Worm (Caenorhabditis elegans) whole organism, L4 larva: Measurements from ENCODE around the gene sru-15.

ENCODE experiments used
- D1046.2 ChIP-seq: fragments of 200-800 bp; sonication (Bioruptor generic); IDR thresholded peaks from 2 replicates; pipeline ENCODE4 v1.3.6; 2022; ENCODE audit warnings: missing genetic modification characterization, missing compliant biosample characterization
- F37D6.2 ChIP-seq: sonication (generic microtip); optimal IDR thresholded peaks from 2 replicates; lab custom pipeline; 2016; ENCODE audit warnings: mild to moderate bottlenecking, missing genetic modification characterization, missing compliant biosample characterization
- T26A8.4 ChIP-seq: fragments of 200-800 bp; sonication (Bioruptor generic); IDR thresholded peaks from 2 replicates; pipeline ENCODE4 v1.3.6; 2022; ENCODE audit warnings: missing genetic modification characterization, missing compliant biosample characterization
- Y75B8A.6 ChIP-seq: fragments of 200-800 bp; sonication (Bioruptor generic); IDR thresholded peaks from 2 replicates; pipeline ENCODE4 v1.3.6; 2022; ENCODE audit warnings: missing genetic modification reagents, missing genetic modification characterization, missing compliant biosample characterization
- aha-1 ChIP-seq: fragments of 150-350 bp; peaks from one replicate; lab custom pipeline; 2014; ENCODE audit warnings: missing biosample characterization, missing genetic modification characterization
- attf-4 ChIP-seq: sonication (generic microtip); optimal IDR thresholded peaks from 3 replicates; lab custom pipeline; 2017; ENCODE audit warnings: missing biosample characterization, missing genetic modification characterization
- ceh-20 ChIP-seq: fragments of 200-800 bp; sonication (Bioruptor generic); IDR thresholded peaks from 2 replicates; pipeline ENCODE4 v1.3.6; 2022; ENCODE audit warnings: missing genetic modification reagents, missing genetic modification characterization, missing compliant biosample characterization
- ceh-28 ChIP-seq: fragments of 150-350 bp; optimal IDR thresholded peaks from 2 replicates; lab custom pipeline; 2014; ENCODE audit warnings: missing biosample characterization, missing genetic modification reagents, missing genetic modification characterization
- ceh-32 ChIP-seq: sonication (generic microtip); optimal IDR thresholded peaks from 2 replicates; lab custom pipeline; 2016; ENCODE audit warnings: mild to moderate bottlenecking, missing genetic modification characterization, missing compliant biosample characterization; ENCODE audit not compliant: poor library complexity
- ceh-62 ChIP-seq: sonication (generic microtip); optimal IDR thresholded peaks from 2 replicates; lab custom pipeline; 2017; ENCODE audit warnings: missing biosample characterization, missing genetic modification characterization
- ces-1 ChIP-seq: fragments of 150-350 bp; sonication (generic microtip); optimal IDR thresholded peaks from 4 replicates; lab custom pipeline; 2014; ENCODE audit warnings: missing biosample characterization, missing genetic modification reagents, missing genetic modification characterization
- cey-2 ChIP-seq: sonication (generic microtip); optimal IDR thresholded peaks from 3 replicates; lab custom pipeline; 2017; ENCODE audit warnings: missing genetic modification characterization, mild to moderate bottlenecking, missing compliant biosample characterization, antibody characterized with exemption, borderline replicate concordance; ENCODE audit not compliant: insufficient read depth
- daf-16 ChIP-seq, 3 experiments: sonication (generic microtip); optimal IDR thresholded peaks; 2 replicates each; lab custom pipeline; 2016 to 2017; ENCODE audit warnings: missing genetic modification characterization in 3 of 3, missing genetic modification reagents in 3 of 3, mild to moderate bottlenecking in 2 of 3, missing compliant biosample characterization in 2 of 3, missing biosample characterization in 1 of 3, moderate library complexity in 1 of 3
- daf-19 ChIP-seq: fragments of 200-800 bp; sonication (Bioruptor generic); conservative IDR thresholded peaks from 2 replicates; pipeline ENCODE4 v1.3.6; 2022; ENCODE audit warnings: missing genetic modification characterization, missing compliant biosample characterization
- dmd-6 ChIP-seq: fragments of 200-800 bp; sonication (Bioruptor generic); IDR thresholded peaks from 2 replicates; pipeline ENCODE4 v1.3.6; 2022; ENCODE audit warnings: missing genetic modification reagents, missing genetic modification characterization, missing compliant biosample characterization
- duxl-1 ChIP-seq: sonication (generic microtip); optimal IDR thresholded peaks from 2 replicates; lab custom pipeline; 2016; ENCODE audit warnings: mild to moderate bottlenecking, missing genetic modification characterization, moderate library complexity, missing compliant biosample characterization; ENCODE audit not compliant: poor library complexity
- dve-1 ChIP-seq: sonication (generic microtip); optimal IDR thresholded peaks from 2 replicates; lab custom pipeline; 2017; ENCODE audit warnings: antibody characterized with exemption, mild to moderate bottlenecking, missing genetic modification characterization, missing compliant biosample characterization; ENCODE audit not compliant: insufficient read depth
- gei-8 ChIP-seq: fragments of 200-800 bp; sonication (Bioruptor generic); optimal IDR thresholded peaks from 2 replicates; lab custom pipeline; 2018; ENCODE audit warnings: mild to moderate bottlenecking, missing genetic modification characterization, missing compliant biosample characterization
- lin-38 ChIP-seq: fragments of 200-800 bp; sonication (Bioruptor generic); IDR thresholded peaks from 2 replicates; pipeline ENCODE4 v1.3.6; 2022; ENCODE audit warnings: missing genetic modification reagents, missing genetic modification characterization, missing compliant biosample characterization
- madf-9 ChIP-seq: fragments of 200-800 bp; sonication (Bioruptor generic); conservative IDR thresholded peaks from 2 replicates; pipeline ENCODE4 v1.3.6; 2022; ENCODE audit warnings: missing genetic modification reagents, missing genetic modification characterization, missing compliant biosample characterization
- mdl-1 ChIP-seq, 2 experiments: fragments of 150-350 bp in 1 of 2; sonication (generic microtip) in 1 of 2; optimal IDR thresholded peaks; 2 replicates each; lab custom pipeline; 2014 to 2017; ENCODE audit warnings: missing biosample characterization in 2 of 2, missing genetic modification characterization in 2 of 2
- mdt-29 ChIP-seq: fragments of 200-800 bp; sonication (Bioruptor generic); IDR thresholded peaks from 2 replicates; pipeline ENCODE4 v1.3.6; 2022; ENCODE audit warnings: missing genetic modification reagents, missing genetic modification characterization, missing compliant biosample characterization
- nhr-25 ChIP-seq: sonication (generic microtip); optimal IDR thresholded peaks from 2 replicates; lab custom pipeline; 2017; ENCODE audit warnings: missing genetic modification characterization, mild to moderate bottlenecking, missing compliant biosample characterization, antibody characterized with exemption, moderate library complexity, borderline replicate concordance; ENCODE audit not compliant: insufficient read depth
- nhr-28 ChIP-seq: fragments of 150-350 bp; optimal IDR thresholded peaks from 2 replicates; lab custom pipeline; 2014; ENCODE audit warnings: missing biosample characterization, missing genetic modification characterization
- nhr-41 ChIP-seq: fragments of 200-800 bp; sonication (Bioruptor generic); IDR thresholded peaks from 2 replicates; pipeline ENCODE4 v1.3.6; 2022; ENCODE audit warnings: missing genetic modification reagents, missing genetic modification characterization, missing compliant biosample characterization
- nhr-77 ChIP-seq: fragments of 150-350 bp; optimal IDR thresholded peaks from 2 replicates; lab custom pipeline; 2014; ENCODE audit warnings: missing biosample characterization, missing genetic modification characterization
- pqm-1 ChIP-seq: sonication (generic microtip); optimal IDR thresholded peaks from 2 replicates; lab custom pipeline; 2017; ENCODE audit warnings: missing biosample characterization, missing genetic modification characterization
- sdz-12 ChIP-seq: fragments of 200-800 bp; sonication (Bioruptor generic); optimal IDR thresholded peaks from 2 replicates; lab custom pipeline; 2018; ENCODE audit warnings: mild to moderate bottlenecking, missing genetic modification characterization, missing compliant biosample characterization
- spr-1 ChIP-seq: sonication (generic microtip); optimal IDR thresholded peaks from 2 replicates; lab custom pipeline; 2016; ENCODE audit warnings: mild to moderate bottlenecking, missing genetic modification characterization, missing compliant biosample characterization
- unc-130 ChIP-seq: sonication (generic microtip); optimal IDR thresholded peaks from 2 replicates; lab custom pipeline; 2016; ENCODE audit warnings: missing genetic modification reagents, missing genetic modification characterization, missing compliant biosample characterization
- unc-39 ChIP-seq: sonication (generic microtip); optimal IDR thresholded peaks from 2 replicates; lab custom pipeline; 2017; ENCODE audit warnings: missing biosample characterization, missing genetic modification characterization
- unc-62 ChIP-seq, 3 experiments: fragments of 150-350 bp in 1 of 3; sonication (generic microtip); optimal IDR thresholded peaks in 2 of 3; peaks in 1 of 3; 1 replicate in 1 of 3; 2 replicates in 2 of 3; lab custom pipeline; 2014 to 2017; ENCODE audit warnings: missing biosample characterization in 3 of 3, missing genetic modification characterization in 3 of 3, missing genetic modification reagents in 3 of 3, missing genotype in 1 of 3
- vab-7 ChIP-seq: fragments of 200-800 bp; sonication (Bioruptor generic); IDR thresholded peaks from 2 replicates; pipeline ENCODE4 v1.3.6; 2022; ENCODE audit warnings: missing genetic modification reagents, missing genetic modification characterization, missing compliant biosample characterization
- zfp-2 ChIP-seq: sonication (generic microtip); optimal IDR thresholded peaks from 2 replicates; lab custom pipeline; 2016; ENCODE audit warnings: mild to moderate bottlenecking, missing genetic modification characterization, missing compliant biosample characterization
- zip-2 ChIP-seq: fragments of 150-350 bp; optimal IDR thresholded peaks from 2 replicates; lab custom pipeline; 2014; ENCODE audit warnings: missing biosample characterization, missing genetic modification characterization
- ztf-7 ChIP-seq: fragments of 150-350 bp; optimal IDR thresholded peaks from 2 replicates; lab custom pipeline; 2014; ENCODE audit warnings: missing biosample characterization, missing genetic modification characterization

The sru-15 gene

DNA sequence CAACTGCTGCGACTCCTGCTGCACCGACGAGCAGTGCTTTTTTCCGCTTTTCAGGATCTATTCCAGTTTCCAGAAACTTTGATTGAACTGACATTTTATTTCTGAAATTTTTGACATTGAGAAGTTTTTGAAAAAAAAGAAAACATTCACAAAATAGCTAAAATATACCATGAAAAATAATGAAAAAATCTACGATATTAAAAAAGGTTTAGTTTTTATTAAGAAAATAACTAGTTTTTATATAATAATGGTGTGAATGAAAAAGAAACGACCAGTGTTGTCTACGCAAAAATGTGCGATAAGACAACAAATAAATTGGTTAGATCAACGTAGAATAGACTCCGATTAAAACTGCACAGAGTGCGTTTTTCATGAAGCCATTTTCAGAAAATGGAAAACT lies 9.5 kb downstream of the sru-15 start, which contains the start of gene pmp-4:
pmp-4 (minus strand) TSS at position 101 of the 400 bp plus-strand sequence.
- TF ChIP-seq nhr-41 (GFP tag; lab: Robert Waterston, UW): no peak
- no peak for TF ChIP-seq daf-16 (GFP tag; optimal IDR thresholded peaks at IDR 0.05; lab: Kevin White, UChicago)
- peak; percentile 55 for TF ChIP-seq daf-16 (tag; optimal IDR thresholded peaks at IDR 0.05; lab: Kevin White, UChicago)
- peak; percentile 34 for TF ChIP-seq nhr-28 (tag; lab: Kevin White, UChicago)
- TF ChIP-seq pqm-1 (tag; lab: Kevin White, UChicago): peak; percentile 40
- TF ChIP-seq Y75B8A.6 (GFP tag; lab: Robert Waterston, UW): no peak

DNA sequence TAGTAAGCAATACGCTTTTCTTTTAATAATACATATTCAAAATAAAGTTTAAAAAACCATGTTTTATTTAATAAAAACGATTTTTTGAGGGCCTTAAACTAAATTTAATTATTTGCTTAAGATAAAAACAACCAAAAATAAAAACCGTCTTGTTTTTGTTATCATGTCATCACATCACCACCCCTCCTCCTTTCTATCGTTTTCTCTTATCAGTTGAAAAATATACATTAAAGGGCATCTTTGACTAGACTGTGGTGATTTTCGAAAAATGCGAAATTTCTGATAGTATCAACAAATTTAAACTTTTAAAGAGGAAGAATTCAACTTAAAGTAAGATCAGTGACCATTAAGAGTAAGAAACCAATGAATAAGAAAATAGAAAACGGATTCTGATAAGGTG lies 10.1 kb downstream of the sru-15 start:
- TF ChIP-seq pqm-1 (tag; lab: Kevin White, UChicago) (peak; percentile 9), dve-1 (tag; lab: Kevin White, UChicago) (peak; percentile 55), daf-16 (GFP tag; optimal IDR thresholded peaks at IDR 0.05; lab: Kevin White, UChicago) (no peak), daf-16 (tag; optimal IDR thresholded peaks at IDR 0.05; lab: Kevin White, UChicago) (peak; percentile 82), madf-9 (GFP tag; lab: Robert Waterston, UW) (no peak), zfp-2 (tag; lab: Kevin White, UChicago) (no peak), ztf-7 (tag; lab: Kevin White, UChicago) (peak; percentile 73), nhr-77 (tag; lab: Kevin White, UChicago) (peak; percentile 60), nhr-28 (tag; lab: Kevin White, UChicago) (peak; percentile 56)

DNA sequence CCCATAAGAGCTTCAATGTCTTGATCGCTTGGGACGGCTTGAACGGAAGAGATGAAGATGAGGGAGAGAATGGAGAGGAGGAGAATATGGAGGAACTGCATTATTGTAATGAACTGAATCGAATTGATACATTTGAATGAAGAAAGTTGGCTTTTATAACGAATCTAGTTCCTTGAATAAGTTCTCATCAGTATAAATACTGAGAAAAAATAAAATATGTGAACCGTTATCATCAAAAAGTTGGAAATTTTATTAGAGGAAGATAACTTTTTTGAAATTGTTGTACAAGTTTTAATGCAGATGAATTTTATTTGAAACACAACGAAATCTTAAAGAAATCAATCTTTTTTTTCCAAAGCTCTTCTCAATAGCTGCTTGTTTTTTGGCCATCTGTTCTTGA lies 11.0 kb downstream of the sru-15 start, which contains the start of gene T02D1.7:
T02D1.7 (minus strand) TSS at position 101 of the 400 bp plus-strand sequence.
- TF ChIP-seq T26A8.4 (GFP tag; lab: Robert Waterston, UW): no peak
- no peak for TF ChIP-seq zip-2 (tag; lab: Kevin White, UChicago)
- TF ChIP-seq gei-8 (GFP tag; lab: Kevin White, UChicago): no peak
- no peak for TF ChIP-seq lin-38 (GFP tag; lab: Robert Waterston, UW)
- TF ChIP-seq ces-1 (GFP tag; lab: Kevin White, UChicago): no peak
- TF ChIP-seq daf-19 (GFP tag; lab: Robert Waterston, UW): no peak
- TF ChIP-seq mdt-29 (GFP tag; lab: Robert Waterston, UW): no peak
- TF ChIP-seq vab-7 (GFP tag; lab: Robert Waterston, UW): no peak

DNA sequence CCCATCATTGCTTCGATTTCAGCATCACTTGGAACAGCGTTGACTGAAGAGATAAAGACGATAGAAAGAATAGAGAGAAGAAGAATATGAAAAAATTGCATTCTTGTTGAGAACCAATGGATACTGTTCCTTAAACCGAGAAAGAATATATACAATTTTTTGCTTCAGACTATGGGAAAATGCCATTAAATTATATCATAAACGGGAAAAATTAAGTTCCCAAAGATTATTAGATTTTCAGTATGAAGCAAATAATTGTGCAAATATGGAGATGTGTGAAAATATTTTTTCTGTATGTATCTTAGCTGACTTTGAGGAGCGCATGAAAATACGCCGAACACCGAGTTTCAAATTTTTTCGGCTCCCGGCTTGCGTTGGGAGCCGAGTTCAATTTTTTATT lies 11.5 kb downstream of the sru-15 start, which contains the start of gene T02D1.9:
T02D1.9 (minus strand) TSS at position 101 of the 400 bp plus-strand sequence.
- TF ChIP-seq unc-62 (GFP tag; optimal IDR thresholded peaks at IDR 0.05 in 1 of 2; lab: Kevin White, UChicago): no peak
- TF ChIP-seq unc-62 (tag; optimal IDR thresholded peaks at IDR 0.05; lab: Kevin White, UChicago): no peak
- TF ChIP-seq mdl-1 (tag; optimal IDR thresholded peaks at IDR 0.05; lab: Kevin White, UChicago): no peak
- no peak for TF ChIP-seq dmd-6 (GFP tag; lab: Robert Waterston, UW)
- no peak for TF ChIP-seq unc-39 (tag; lab: Kevin White, UChicago)
- peak; percentile 26 for TF ChIP-seq aha-1 (tag; lab: Kevin White, UChicago)
- TF ChIP-seq F37D6.2 (tag; lab: Kevin White, UChicago): no peak
- TF ChIP-seq zip-2 (tag; lab: Kevin White, UChicago): no peak

DNA sequence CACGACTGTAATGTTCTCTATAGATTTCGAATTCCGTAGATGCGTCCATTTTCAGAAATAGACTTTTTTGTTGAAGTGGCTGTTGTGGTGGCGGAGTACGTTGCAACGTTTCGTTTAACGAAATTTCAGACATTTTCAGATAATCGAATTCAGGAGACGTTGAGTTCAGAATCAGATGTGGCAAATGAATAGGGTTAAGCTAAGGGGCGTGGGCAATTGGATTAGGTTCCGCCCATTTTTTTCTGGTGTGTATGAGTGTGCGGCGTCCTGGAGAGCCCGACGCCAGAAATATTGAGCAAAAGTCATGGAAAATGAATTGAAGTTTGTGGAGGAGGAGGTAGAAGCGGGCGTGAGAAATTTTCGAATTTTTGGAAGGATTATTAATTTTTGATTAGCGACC lies 17.3 kb downstream of the sru-15 start:
- peak in 1 of 2 experiments; percentile 90 for TF ChIP-seq unc-62 (GFP tag; optimal IDR thresholded peaks at IDR 0.05 in 1 of 2; lab: Kevin White, UChicago)
- no peak for TF ChIP-seq unc-62 (tag; optimal IDR thresholded peaks at IDR 0.05; lab: Kevin White, UChicago)
- no peak for TF ChIP-seq daf-19 (GFP tag; lab: Robert Waterston, UW)

DNA sequence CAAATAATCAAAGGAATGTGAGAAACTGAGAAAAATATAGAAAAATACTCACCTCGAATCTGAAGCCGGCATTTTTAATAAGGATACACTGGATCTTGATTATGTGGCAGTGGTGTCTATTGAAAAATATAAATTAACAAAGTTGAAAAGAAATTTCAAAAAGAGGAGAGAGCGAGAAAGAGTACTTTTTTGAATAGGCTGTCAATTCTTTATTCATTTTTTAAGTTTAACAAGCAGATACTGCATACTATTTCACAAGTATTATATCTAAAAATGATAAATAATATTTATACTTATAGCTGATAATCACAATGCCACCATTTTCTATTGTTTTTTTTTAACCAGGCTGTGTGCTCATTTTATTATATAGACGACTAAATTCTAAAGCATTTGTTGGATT lies 21.7 kb downstream of the sru-15 start, which contains the start of gene npr-26:
npr-26 (minus strand) TSS at position 101 of the 400 bp plus-strand sequence.
- no peak for TF ChIP-seq dve-1 (tag; lab: Kevin White, UChicago)
- TF ChIP-seq ceh-32 (tag; lab: Kevin White, UChicago): no peak
- no peak for TF ChIP-seq spr-1 (tag; lab: Kevin White, UChicago)
- no peak for TF ChIP-seq nhr-77 (tag; lab: Kevin White, UChicago)
- TF ChIP-seq zfp-2 (tag; lab: Kevin White, UChicago): no peak
- TF ChIP-seq duxl-1 (tag; lab: Kevin White, UChicago): no peak
- no peak for TF ChIP-seq D1046.2 (GFP tag; lab: Robert Waterston, UW)
- TF ChIP-seq ceh-62 (tag; lab: Kevin White, UChicago): no peak
- no peak for TF ChIP-seq daf-19 (GFP tag; lab: Robert Waterston, UW)
- no peak for TF ChIP-seq attf-4 (tag; lab: Kevin White, UChicago)
- no peak for TF ChIP-seq F37D6.2 (tag; lab: Kevin White, UChicago)
- TF ChIP-seq unc-130 (GFP tag; lab: Kevin White, UChicago): no peak
- TF ChIP-seq ceh-20 (GFP tag; lab: Robert Waterston, UW): no peak
- TF ChIP-seq sdz-12 (GFP tag; lab: Kevin White, UChicago): no peak
- TF ChIP-seq ceh-28 (tag; lab: Kevin White, UChicago): no peak
- no peak for TF ChIP-seq cey-2 (tag; lab: Kevin White, UChicago)
- TF ChIP-seq nhr-25 (tag; lab: Kevin White, UChicago): no peak
